1 fruit fly cellular context compared by ENCODE assay signal in genomic region chr3L:203536-204135, dm6.
A peak's percentile ranks its signal among the peaks of the same experiment; 100 is the strongest.
TF ChIP-seq lines count a peak whose summit lies in the region.

Gene NitFhit, plus strand, starts transcription at chr3L:203730.

TF ChIP-seq in whole organism, embryonic, 481 proteins besides CTCF, POLR2A, EP300 and RAD21 (continued from another document):
- TF ChIP-seq CG14860 (GFP tag; IDR thresholded peaks at IDR 0.05; lab: Robert Waterston, UW; ENCODE audit: partially characterized antibody), result no peak
- TF ChIP-seq CG14710 (tag; optimal IDR thresholded peaks at IDR 0.05; lab: Kevin White, UChicago), result peak; percentile 100
- TF ChIP-seq Bgb (GFP tag; IDR thresholded peaks at IDR 0.05; lab: Robert Waterston, UW; ENCODE audit: partially characterized antibody), result no peak; the same call in 1 of the 2 replicates
- TF ChIP-seq amos (GFP tag; IDR thresholded peaks at IDR 0.05; lab: Robert Waterston, UW; ENCODE audit: partially characterized antibody), result no peak
- no peak for TF ChIP-seq wdn (GFP tag; IDR thresholded peaks at IDR 0.05; lab: Robert Waterston, UW)
- TF ChIP-seq CG31388 (GFP tag; optimal IDR thresholded peaks at IDR 0.05; lab: Kevin White, UChicago), result no peak
- TF ChIP-seq dati (GFP tag; IDR thresholded peaks at IDR 0.05; lab: Robert Waterston, UW), result no peak
- TF ChIP-seq gt (GFP tag; IDR thresholded peaks at IDR 0.05; lab: Robert Waterston, UW), result no peak
- TF ChIP-seq CG6765 (GFP tag; optimal IDR thresholded peaks at IDR 0.05; lab: Kevin White, UChicago), result no peak
- TF ChIP-seq CG6683 (GFP tag; optimal IDR thresholded peaks at IDR 0.05; lab: Kevin White, UChicago), result no peak
- TF ChIP-seq CG9817 (tag; optimal IDR thresholded peaks at IDR 0.05; lab: Kevin White, UChicago), result no peak
- no peak for TF ChIP-seq unc-4 (GFP tag; IDR thresholded peaks at IDR 0.05; lab: Robert Waterston, UW; ENCODE audit: partially characterized antibody)
- TF ChIP-seq cad (GFP tag; optimal IDR thresholded peaks at IDR 0.05; lab: Kevin White, UChicago), result no peak
- no peak for TF ChIP-seq CG10147 (GFP tag; optimal IDR thresholded peaks at IDR 0.05; lab: Kevin White, UChicago)
- no peak for TF ChIP-seq psq (GFP tag; optimal IDR thresholded peaks at IDR 0.05; lab: Kevin White, UChicago)
- no peak for TF ChIP-seq twi (tag; optimal IDR thresholded peaks at IDR 0.05; lab: Kevin White, UChicago)
- no peak for TF ChIP-seq nerfin-1 (tag; optimal IDR thresholded peaks at IDR 0.05; lab: Kevin White, UChicago)
- no peak for TF ChIP-seq HLHmδ (GFP tag; optimal IDR thresholded peaks at IDR 0.05; lab: Kevin White, UChicago)
- TF ChIP-seq sug (tag; optimal IDR thresholded peaks at IDR 0.05; lab: Kevin White, UChicago), result peak; percentile 36
- peak; percentile 87 for TF ChIP-seq CG4820 (GFP tag; optimal IDR thresholded peaks at IDR 0.05; lab: Kevin White, UChicago)
- TF ChIP-seq HLH4C (GFP tag; IDR thresholded peaks at IDR 0.05; lab: Robert Waterston, UW; ENCODE audit: partially characterized antibody), result no peak
- TF ChIP-seq usp (GFP tag; optimal IDR thresholded peaks at IDR 0.05; lab: Kevin White, UChicago), result no peak
- TF ChIP-seq lbe (GFP tag; optimal IDR thresholded peaks at IDR 0.05; lab: Kevin White, UChicago), result no peak
- TF ChIP-seq mam (GFP tag; optimal IDR thresholded peaks at IDR 0.05; lab: Kevin White, UChicago), result no peak
- no peak for TF ChIP-seq CG10979 (tag; optimal IDR thresholded peaks at IDR 0.05; lab: Kevin White, UChicago)
- TF ChIP-seq stwl (tag; optimal IDR thresholded peaks at IDR 0.05; lab: Kevin White, UChicago), result peak; percentile 31
- no peak for TF ChIP-seq toy (GFP tag; IDR thresholded peaks at IDR 0.05; lab: Robert Waterston, UW)
- TF ChIP-seq hbn (GFP tag; IDR thresholded peaks at IDR 0.05; lab: Robert Waterston, UW; ENCODE audit: partially characterized antibody), result no peak
- TF ChIP-seq zen (tag; optimal IDR thresholded peaks at IDR 0.05; lab: Kevin White, UChicago), result no peak
- peak; percentile 48 for TF ChIP-seq Med (GFP tag; lab: Kevin White, UChicago)
- TF ChIP-seq Taf1 (GFP tag; IDR thresholded peaks at IDR 0.05; lab: Robert Waterston, UW), result no peak
- TF ChIP-seq CG12659 (GFP tag; optimal IDR thresholded peaks at IDR 0.05; lab: Kevin White, UChicago), result no peak
- no peak for TF ChIP-seq CG42726 (GFP tag; IDR thresholded peaks at IDR 0.05; lab: Robert Waterston, UW; ENCODE audit: partially characterized antibody)
- TF ChIP-seq Usf (GFP tag; optimal IDR thresholded peaks at IDR 0.05; lab: Kevin White, UChicago), result no peak
- no peak for TF ChIP-seq CG2889 (GFP tag; IDR thresholded peaks at IDR 0.05; lab: Robert Waterston, UW)
- TF ChIP-seq CG8089 (GFP tag; optimal IDR thresholded peaks at IDR 0.05; lab: Kevin White, UChicago), result no peak
- TF ChIP-seq Sry-β (GFP tag; optimal IDR thresholded peaks at IDR 0.05; lab: Kevin White, UChicago), result no peak
- TF ChIP-seq jigr1 (GFP tag; IDR thresholded peaks at IDR 0.05; lab: Robert Waterston, UW), result no peak
- 0 out of 2 replicates have a peak, but pooled peaks have one; percentile 4 for TF ChIP-seq slbo (GFP tag; IDR thresholded peaks at IDR 0.05; lab: Robert Waterston, UW)
- no peak for TF ChIP-seq CG2199 (GFP tag; IDR thresholded peaks at IDR 0.05; lab: Robert Waterston, UW)
- no peak for TF ChIP-seq knrl (GFP tag; IDR thresholded peaks at IDR 0.05; lab: Robert Waterston, UW; ENCODE audit: partially characterized antibody)
- no peak for TF ChIP-seq corto (GFP tag; optimal IDR thresholded peaks at IDR 0.05; lab: Kevin White, UChicago)
- no peak for TF ChIP-seq ems (GFP tag; optimal IDR thresholded peaks at IDR 0.05; lab: Kevin White, UChicago)
- TF ChIP-seq grau (tag; optimal IDR thresholded peaks at IDR 0.05; lab: Kevin White, UChicago), result no peak
- no peak for TF ChIP-seq CG10654 (GFP tag; optimal IDR thresholded peaks at IDR 0.05; lab: Kevin White, UChicago)
- peak; percentile 2 for TF ChIP-seq Xbp1 (GFP tag; optimal IDR thresholded peaks at IDR 0.05; lab: Kevin White, UChicago)
- TF ChIP-seq CG11456 (GFP tag; IDR thresholded peaks at IDR 0.05; lab: Robert Waterston, UW), result no peak
- TF ChIP-seq CG6791 (GFP tag; IDR thresholded peaks at IDR 0.05; lab: Robert Waterston, UW; ENCODE audit: partially characterized antibody), result no peak
- TF ChIP-seq CG15011 (GFP tag; optimal IDR thresholded peaks at IDR 0.05; lab: Kevin White, UChicago), result no peak
- TF ChIP-seq CG10543 (GFP tag; optimal IDR thresholded peaks at IDR 0.05; lab: Kevin White, UChicago), result peak; percentile 8
- TF ChIP-seq CG7357 (GFP tag; IDR thresholded peaks at IDR 0.05; lab: Robert Waterston, UW), result no peak
- TF ChIP-seq CG5245 (GFP tag; optimal IDR thresholded peaks at IDR 0.05; lab: Kevin White, UChicago), result no peak
- no peak for TF ChIP-seq CG17186 (GFP tag; optimal IDR thresholded peaks at IDR 0.05; lab: Kevin White, UChicago)
- no peak for TF ChIP-seq CG11695 (GFP tag; IDR thresholded peaks at IDR 0.05; lab: Robert Waterston, UW)
- TF ChIP-seq kni (GFP tag; optimal IDR thresholded peaks at IDR 0.05; lab: Kevin White, UChicago), result no peak
- TF ChIP-seq bigmax (GFP tag; optimal IDR thresholded peaks at IDR 0.05; lab: Kevin White, UChicago), result no peak
- no peak for TF ChIP-seq Adf1 (GFP tag; IDR thresholded peaks at IDR 0.05; lab: Robert Waterston, UW)
- TF ChIP-seq jing (GFP tag; optimal IDR thresholded peaks at IDR 0.05; lab: Kevin White, UChicago), result no peak
- no peak for TF ChIP-seq Opbp (GFP tag; IDR thresholded peaks at IDR 0.05; lab: Robert Waterston, UW; ENCODE audit: partially characterized antibody)
- no peak for TF ChIP-seq ham (GFP tag; IDR thresholded peaks at IDR 0.05; lab: Robert Waterston, UW)
- TF ChIP-seq CG8388 (GFP tag; optimal IDR thresholded peaks at IDR 0.05; lab: Kevin White, UChicago), result no peak
- peak in 1 of 2 experiments; percentile 18 for TF ChIP-seq Trl (optimal IDR thresholded peaks at IDR 0.05; lab: Kevin White, UChicago)
- TF ChIP-seq Trl (GFP tag; optimal IDR thresholded peaks at IDR 0.05; lab: Kevin White, UChicago), result no peak
- TF ChIP-seq BEAF-32 (GFP tag; optimal IDR thresholded peaks at IDR 0.05; lab: Kevin White, UChicago), result peak; percentile 6
- peak; percentile 96 for TF ChIP-seq CG9437 (GFP tag; optimal IDR thresholded peaks at IDR 0.05; lab: Kevin White, UChicago)
- TF ChIP-seq Camta (GFP tag; optimal IDR thresholded peaks at IDR 0.05; lab: Kevin White, UChicago), result no peak
- no peak for TF ChIP-seq chif (GFP tag; optimal IDR thresholded peaks at IDR 0.05; lab: Kevin White, UChicago)
- no peak for TF ChIP-seq sr (GFP tag; IDR thresholded peaks at IDR 0.05; lab: Robert Waterston, UW)
- no peak for TF ChIP-seq Atf-2 (GFP tag; optimal IDR thresholded peaks at IDR 0.05; lab: Kevin White, UChicago)
- no peak for TF ChIP-seq CG2875 (GFP tag; optimal IDR thresholded peaks at IDR 0.05; lab: Kevin White, UChicago)
- TF ChIP-seq CG2120 (GFP tag; optimal IDR thresholded peaks at IDR 0.05; lab: Kevin White, UChicago), result peak; percentile 15
- no peak for TF ChIP-seq NfI (GFP tag; optimal IDR thresholded peaks at IDR 0.05; lab: Kevin White, UChicago)
- no peak for TF ChIP-seq tap (tag; optimal IDR thresholded peaks at IDR 0.05; lab: Kevin White, UChicago)
- TF ChIP-seq HLH54F (GFP tag; optimal IDR thresholded peaks at IDR 0.05; lab: Kevin White, UChicago), result no peak
- no peak for TF ChIP-seq Oaz (GFP tag; IDR thresholded peaks at IDR 0.05; lab: Robert Waterston, UW)
- peak; percentile 52 for TF ChIP-seq nom (GFP tag; optimal IDR thresholded peaks at IDR 0.05; lab: Kevin White, UChicago)
- TF ChIP-seq lab (GFP tag; optimal IDR thresholded peaks at IDR 0.05; lab: Kevin White, UChicago), result no peak
- no peak for TF ChIP-seq CG18476 (GFP tag; optimal IDR thresholded peaks at IDR 0.05; lab: Kevin White, UChicago)
- TF ChIP-seq Hmx (GFP tag; optimal IDR thresholded peaks at IDR 0.05; lab: Kevin White, UChicago), result no peak
- TF ChIP-seq Aef1 (GFP tag; IDR thresholded peaks at IDR 0.05; lab: Robert Waterston, UW), result no peak
- TF ChIP-seq cwo (GFP tag; optimal IDR thresholded peaks at IDR 0.05; lab: Kevin White, UChicago), result no peak
- no peak for TF ChIP-seq unpg (GFP tag; optimal IDR thresholded peaks at IDR 0.05; lab: Kevin White, UChicago)
- TF ChIP-seq hkb (optimal IDR thresholded peaks at IDR 0.05; lab: Kevin White, UChicago), result no peak
- no peak for TF ChIP-seq hkb (GFP tag; IDR thresholded peaks at IDR 0.05; lab: Robert Waterston, UW)
- TF ChIP-seq CG3847 (GFP tag; IDR thresholded peaks at IDR 0.05; lab: Robert Waterston, UW), result no peak
- no peak for TF ChIP-seq fd102C (GFP tag; optimal IDR thresholded peaks at IDR 0.05; lab: Kevin White, UChicago)
TF ChIP-seq in whole organism, embryonic: peak in this region for 40.
